Worm (Caenorhabditis elegans): ENCODE measurements around the gene Y51H4A.13.
"Not testable (repeated sequence)": the region's sequence is repeated elsewhere in the genome, so short reads cannot be mapped to it uniquely, and the experiment has no call there.

- TF ChIP-seq ama-1 (optimal IDR thresholded peaks at IDR 0.05); hmg-4 (GFP tag; optimal IDR thresholded peaks at IDR 0.05); B0310.2 (tag; optimal IDR thresholded peaks at IDR 0.05); pes-1 (GFP tag; IDR thresholded peaks at IDR 0.05); sea-1 (GFP tag; conservative IDR thresholded peaks at IDR 0.05); tbx-11 (GFP tag; IDR thresholded peaks at IDR 0.05); flt-1 (GFP tag; IDR thresholded peaks at IDR 0.05); ceh-36 (tag; optimal IDR thresholded peaks at IDR 0.05): not testable (repeated sequence)
Measured at ce11 chrIV:16681812-16682211, 35.6 kb upstream of the Y51H4A.13 start.

Measured in whole organism, early embryonic.